Worm (Caenorhabditis elegans): ENCODE measurements around the gene snf-7.

DNA sequence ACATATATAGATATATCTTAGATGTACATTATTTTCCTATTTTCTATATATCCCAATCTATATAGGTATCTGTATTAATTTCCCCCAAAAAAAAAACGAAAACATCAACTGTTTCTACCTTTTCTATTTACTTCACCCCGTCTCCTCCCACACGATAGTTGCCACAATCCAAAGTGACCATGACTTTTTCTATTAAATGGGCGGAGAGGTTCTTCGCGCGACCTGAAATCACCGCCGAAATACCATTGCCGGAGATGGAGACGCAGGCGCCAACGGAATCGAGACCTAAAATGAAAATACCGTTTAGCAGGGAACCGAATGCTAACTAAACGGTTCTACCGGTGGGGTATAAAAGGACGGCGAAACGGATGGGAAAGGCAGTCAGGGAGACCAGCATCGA lies 13.4 kb downstream of the snf-7 start, which contains the start of gene col-98:
- TF ChIP-seq flt-1 (GFP tag; IDR thresholded peaks at IDR 0.05) = no peak
- TF ChIP-seq ref-1 (GFP tag; conservative IDR thresholded peaks at IDR 0.05) = no peak
- no peak for TF ChIP-seq med-1 (GFP tag; optimal IDR thresholded peaks at IDR 0.05; ENCODE audit: insufficient read depth)
- no peak for TF ChIP-seq klf-2 (GFP tag; conservative IDR thresholded peaks at IDR 0.05)
- no peak for TF ChIP-seq tab-1 (GFP tag; IDR thresholded peaks at IDR 0.05)
- no peak for TF ChIP-seq cog-1 (tag; optimal IDR thresholded peaks at IDR 0.05)
